Worm (Caenorhabditis elegans) whole organism, mixed stage, embryonic: ENCODE results near the gene pacl-1.

Experiments
- bed-3 ChIP-seq: fragments of 200-800 bp; sonication (Bioruptor generic); optimal IDR thresholded peaks from 3 replicates; lab custom pipeline; 2018; ENCODE audit warnings: mild to moderate bottlenecking, missing genetic modification characterization, moderate library complexity, missing compliant biosample characterization
- ham-2 ChIP-seq: fragments of 200-800 bp; sonication (Bioruptor generic); optimal IDR thresholded peaks from 2 replicates; lab custom pipeline; 2018; ENCODE audit warnings: mild to moderate bottlenecking, missing genetic modification characterization, missing compliant biosample characterization
- nhr-76 ChIP-seq: sonication (generic microtip); optimal IDR thresholded peaks from 2 replicates; lab custom pipeline; 2017; ENCODE audit warnings: missing biosample characterization, missing genetic modification characterization
- snpc-4 ChIP-seq: fragments of 150-350 bp; optimal IDR thresholded peaks from 2 replicates; lab custom pipeline; 2014; ENCODE audit warnings: missing biosample characterization, missing genetic modification characterization
- unc-39 ChIP-seq: fragments of 150-350 bp; optimal IDR thresholded peaks from 2 replicates; lab custom pipeline; 2014; ENCODE audit warnings: missing biosample characterization, missing genetic modification characterization
- unc-62 ChIP-seq: fragments of 150-350 bp; optimal IDR thresholded peaks from 2 replicates; lab custom pipeline; 2014; ENCODE audit warnings: missing biosample characterization, missing genetic modification reagents, missing genetic modification characterization
- zip-8 ChIP-seq: fragments of 150-350 bp; optimal IDR thresholded peaks from 2 replicates; lab custom pipeline; 2014; ENCODE audit warnings: missing biosample characterization, missing genetic modification characterization

- no peak for TF ChIP-seq snpc-4 (tag; lab: Kevin White, UChicago)
- TF ChIP-seq bed-3 (GFP tag; lab: Kevin White, UChicago) = no peak
- no peak for TF ChIP-seq ham-2 (GFP tag; lab: Kevin White, UChicago)
- no peak for TF ChIP-seq zip-8
- no peak for TF ChIP-seq unc-39 (tag; lab: Kevin White, UChicago)
- no peak for TF ChIP-seq unc-62 (GFP tag; lab: Kevin White, UChicago)
- TF ChIP-seq nhr-76 (tag; lab: Kevin White, UChicago) = no peak
These were observed 31.2 kb downstream of the pacl-1 start, which contains the start of gene srh-104 for ce11 chrV:16244078-16244477.
